Fruit fly (Drosophila melanogaster): Measurements from ENCODE around the gene RpS13.

The RpS13 gene

DNA sequence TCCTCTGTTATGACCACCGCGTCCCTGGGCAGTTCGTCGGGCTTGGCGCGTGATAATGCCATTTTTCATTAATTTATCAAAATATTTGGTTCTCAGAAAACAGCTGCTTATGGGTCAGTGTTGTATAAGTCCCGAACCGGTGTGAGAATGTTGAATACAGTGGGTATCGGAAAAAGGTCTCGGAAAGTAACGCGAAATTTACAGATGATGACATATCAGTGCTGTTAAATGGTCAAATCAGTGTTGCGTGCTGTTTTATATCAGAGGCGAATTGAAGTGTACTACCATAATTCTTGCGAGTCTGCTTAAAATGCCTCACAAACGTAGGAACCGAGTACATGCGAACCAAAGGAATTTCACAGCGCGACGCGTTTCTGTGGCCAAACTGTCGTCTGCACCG, 18.2 kb upstream of the RpS13 start, which contains the start of the genes CG13392 and Rcd4 (continued):
- TF ChIP-seq slp2 (GFP tag; optimal IDR thresholded peaks at IDR 0.05) (peak; percentile 30), CG6254 (GFP tag; optimal IDR thresholded peaks at IDR 0.05) (peak; percentile 24), GATAe (GFP tag; conservative IDR thresholded peaks at IDR 0.05) (no peak), gsb (GFP tag; IDR thresholded peaks at IDR 0.05) (0 out of 2 replicates have a peak, but pooled peaks have one; percentile 13), cad (GFP tag; optimal IDR thresholded peaks at IDR 0.05) (no peak), CG15479 (GFP tag; optimal IDR thresholded peaks at IDR 0.05) (no peak), row (GFP tag; IDR thresholded peaks at IDR 0.05) (peak; percentile 66), CkIIα-i1 (GFP tag; IDR thresholded peaks at IDR 0.05) (no peak), az2 (GFP tag; optimal IDR thresholded peaks at IDR 0.05) (peak; percentile 53), sna (GFP tag; IDR thresholded peaks at IDR 0.05; ENCODE audit: partially characterized antibody) (peak; percentile 71; the same call in 1 of the 2 replicates), CG12744 (GFP tag; optimal IDR thresholded peaks at IDR 0.05) (peak; percentile 44), dimm (GFP tag; IDR thresholded peaks at IDR 0.05) (no peak), CG3838 (GFP tag; optimal IDR thresholded peaks at IDR 0.05) (no peak), corto (GFP tag; optimal IDR thresholded peaks at IDR 0.05) (peak; percentile 38), run (tag; optimal IDR thresholded peaks at IDR 0.05) (peak; percentile 1), chinmo (GFP tag; IDR thresholded peaks at IDR 0.05; ENCODE audit: partially characterized antibody) (0 out of 4 replicates have a peak, but pooled peaks have one; percentile 56), CG2199 (GFP tag; IDR thresholded peaks at IDR 0.05) (no peak), repo (GFP tag; optimal IDR thresholded peaks at IDR 0.05) (peak; percentile 62), jing (GFP tag; optimal IDR thresholded peaks at IDR 0.05) (no peak), ac (GFP tag; optimal IDR thresholded peaks at IDR 0.05) (no peak), ERR (GFP tag; optimal IDR thresholded peaks at IDR 0.05) (peak; percentile 81), Hand (GFP tag; optimal IDR thresholded peaks at IDR 0.05) (no peak), stwl (tag; optimal IDR thresholded peaks at IDR 0.05) (peak; percentile 100), eve (GFP tag; optimal IDR thresholded peaks at IDR 0.05) (no peak), pan (optimal IDR thresholded peaks at IDR 0.05) (no peak), pan (GFP tag; optimal IDR thresholded peaks at IDR 0.05 in 1 of 2, IDR thresholded peaks at IDR 0.05 in 1 of 2) (peak in 1 of 2 experiments; percentile 58), her (GFP tag; optimal IDR thresholded peaks at IDR 0.05) (peak; percentile 81), ara (GFP tag; IDR thresholded peaks at IDR 0.05) (0 out of 2 replicates have a peak, but pooled peaks have one; percentile 29), Adf1 (GFP tag; IDR thresholded peaks at IDR 0.05) (no peak; the same call in 1 of the 2 replicates), onecut (GFP tag; IDR thresholded peaks at IDR 0.05) (peak; percentile 49; the same call in 1 of the 2 replicates), H2.0 (GFP tag; IDR thresholded peaks at IDR 0.05) (peak; percentile 57), Hey (tag; optimal IDR thresholded peaks at IDR 0.05) (no peak), tin (GFP tag; optimal IDR thresholded peaks at IDR 0.05) (peak; percentile 72), CG12659 (GFP tag; optimal IDR thresholded peaks at IDR 0.05) (peak; percentile 84), CG43689 (GFP tag; IDR thresholded peaks at IDR 0.05) (no peak), Side (GFP tag; optimal IDR thresholded peaks at IDR 0.05) (peak; percentile 80), CG17829 (tag; optimal IDR thresholded peaks at IDR 0.05) (peak; percentile 70), insv (GFP tag; optimal IDR thresholded peaks at IDR 0.05) (peak in 1 of 2 experiments; percentile 42), yki (optimal IDR thresholded peaks at IDR 0.05) (no peak), Sry-δ (GFP tag; optimal IDR thresholded peaks at IDR 0.05) (peak; percentile 73), B-H2 (GFP tag; optimal IDR thresholded peaks at IDR 0.05) (peak; percentile 76), HmgD (GFP tag; optimal IDR thresholded peaks at IDR 0.05) (peak; percentile 63), slbo (GFP tag; IDR thresholded peaks at IDR 0.05) (peak; percentile 85), nerfin-2 (GFP tag; IDR thresholded peaks at IDR 0.05; ENCODE audit: partially characterized antibody) (peak; percentile 58; the same call in 1 of the 2 replicates), danr (GFP tag; IDR thresholded peaks at IDR 0.05) (no peak), CG17612 (GFP tag; IDR thresholded peaks at IDR 0.05) (no peak), CG31388 (GFP tag; optimal IDR thresholded peaks at IDR 0.05) (no peak), CG10366 (GFP tag; IDR thresholded peaks at IDR 0.05) (peak; percentile 38; the same call in 1 of the 2 replicates), B-H1 (GFP tag; IDR thresholded peaks at IDR 0.05) (no peak), Stat92E (GFP tag; optimal IDR thresholded peaks at IDR 0.05) (peak in 1 of 3 experiments; percentile 61), CG14014 (GFP tag; IDR thresholded peaks at IDR 0.05) (peak; percentile 53), CG34376 (GFP tag; optimal IDR thresholded peaks at IDR 0.05) (peak; percentile 66)

Measured in whole organism, embryonic.